Worm (Caenorhabditis elegans) whole organism, young adult: ENCODE results near the gene ZC178.2.

Experiments
- B0019.2 ChIP-seq: fragments of 200-800 bp; sonication (Bioruptor generic); conservative IDR thresholded peaks from 2 replicates; pipeline ENCODE4 v1.3.6; 2022; ENCODE audit warnings: missing genetic modification reagents, missing genetic modification characterization, missing compliant biosample characterization
- F33H1.4 ChIP-seq: fragments of 200-800 bp; sonication (Bioruptor generic); IDR thresholded peaks from 2 replicates; pipeline ENCODE4 v1.3.6; 2022; ENCODE audit warnings: missing genetic modification reagents, missing genetic modification characterization, missing compliant biosample characterization
- F49E8.2 ChIP-seq: sonication (generic microtip); optimal IDR thresholded peaks from 3 replicates; lab custom pipeline; 2017; ENCODE audit warnings: missing genetic modification characterization, mild to moderate bottlenecking, missing compliant biosample characterization, antibody characterized with exemption, moderate library complexity; ENCODE audit not compliant: insufficient read depth
- F55B11.4 ChIP-seq: sonication (generic microtip); optimal IDR thresholded peaks from 2 replicates; lab custom pipeline; 2016; ENCODE audit warnings: missing compliant biosample characterization, missing genetic modification characterization, borderline replicate concordance; ENCODE audit not compliant: insufficient read depth
- F57C9.4 ChIP-seq: sonication (generic microtip); optimal IDR thresholded peaks from 2 replicates; lab custom pipeline; 2017; ENCODE audit warnings: mild to moderate bottlenecking, missing genetic modification characterization, missing compliant biosample characterization
- T26A5.8 ChIP-seq: sonication (generic microtip); optimal IDR thresholded peaks from 2 replicates; lab custom pipeline; 2016; ENCODE audit warnings: missing genetic modification characterization, missing compliant biosample characterization
- Y67H2A.10 ChIP-seq: fragments of 200-800 bp; sonication (Bioruptor generic); conservative IDR thresholded peaks from 2 replicates; pipeline ENCODE4 v1.3.6; 2022; ENCODE audit warnings: missing genetic modification reagents, missing genetic modification characterization, missing compliant biosample characterization
- Y79H2A.3 ChIP-seq: fragments of 200-800 bp; sonication (Bioruptor generic); conservative IDR thresholded peaks from 2 replicates; pipeline ENCODE4 v1.3.6; 2022; ENCODE audit warnings: missing genetic modification reagents, missing genetic modification characterization, missing compliant biosample characterization
- ZK185.1 ChIP-seq: sonication (generic microtip); optimal IDR thresholded peaks from 2 replicates; lab custom pipeline; 2016; ENCODE audit warnings: mild to moderate bottlenecking, missing genetic modification characterization, missing compliant biosample characterization; ENCODE audit not compliant: poor library complexity, severe bottlenecking
- akir-1 ChIP-seq: fragments of 200-800 bp; sonication (Bioruptor generic); optimal IDR thresholded peaks from 2 replicates; lab custom pipeline; 2018; ENCODE audit warnings: mild to moderate bottlenecking, missing genetic modification characterization, moderate library complexity, missing compliant biosample characterization
- ama-1 ChIP-seq, 3 experiments: fragments of 150-350 bp in 1 of 3; sonication (generic microtip) in 2 of 3; optimal IDR thresholded peaks; 2 replicates each; lab custom pipeline; 2014 to 2018; ENCODE audit warnings: missing biosample characterization in 2 of 3, missing genetic modification characterization in 2 of 3, missing genetic modification reagents in 2 of 3
- aptf-3 ChIP-seq: fragments of 200-800 bp; sonication (Bioruptor generic); IDR thresholded peaks from 2 replicates; pipeline ENCODE4 v1.3.6; 2022; ENCODE audit warnings: missing genetic modification characterization, missing compliant biosample characterization
- ceh-91 ChIP-seq: fragments of 200-800 bp; sonication (Bioruptor generic); IDR thresholded peaks from 2 replicates; pipeline ENCODE4 v1.3.6; 2022; ENCODE audit warnings: missing genetic modification reagents, missing genetic modification characterization, missing compliant biosample characterization
- chd-7 ChIP-seq: sonication (generic microtip); optimal IDR thresholded peaks from 2 replicates; lab custom pipeline; 2016; ENCODE audit warnings: mild to moderate bottlenecking, missing genetic modification characterization, moderate library complexity, missing compliant biosample characterization
- dpff-1 ChIP-seq: sonication (generic microtip); optimal IDR thresholded peaks from 2 replicates; lab custom pipeline; 2017; ENCODE audit warnings: mild to moderate bottlenecking, missing genetic modification characterization, missing compliant biosample characterization
- efl-1 ChIP-seq: fragments of 150-350 bp; optimal IDR thresholded peaks from 2 replicates; lab custom pipeline; 2014; ENCODE audit warnings: missing biosample characterization, missing genetic modification reagents, missing genetic modification characterization
- egl-44 ChIP-seq: fragments of 200-800 bp; sonication (Bioruptor generic); IDR thresholded peaks from 2 replicates; pipeline ENCODE4 v1.3.6; 2022; ENCODE audit warnings: missing genetic modification reagents, missing genetic modification characterization, missing compliant biosample characterization
- egrh-3 ChIP-seq: fragments of 200-800 bp; sonication (Bioruptor generic); IDR thresholded peaks from 2 replicates; pipeline ENCODE4 v1.3.6; 2022; ENCODE audit warnings: missing genetic modification reagents, missing genetic modification characterization, missing compliant biosample characterization
- gei-17 ChIP-seq: fragments of 200-800 bp; sonication (Bioruptor generic); optimal IDR thresholded peaks from 2 replicates; lab custom pipeline; 2018; ENCODE audit warnings: mild to moderate bottlenecking, missing genetic modification characterization, missing compliant biosample characterization
- hrde-1 ChIP-seq: sonication (generic microtip); optimal IDR thresholded peaks from 2 replicates; lab custom pipeline; 2016; ENCODE audit warnings: missing genetic modification characterization, mild to moderate bottlenecking, missing compliant biosample characterization, moderate library complexity, missing genotype, missing genetic modification reagents, borderline replicate concordance
- lag-1 ChIP-seq: fragments of 200-800 bp; sonication (Bioruptor generic); IDR thresholded peaks from 2 replicates; pipeline ENCODE4 v1.3.6; 2022; ENCODE audit warnings: missing genetic modification reagents, missing genetic modification characterization, missing compliant biosample characterization
- lin-26 ChIP-seq: fragments of 200-800 bp; sonication (Bioruptor generic); IDR thresholded peaks from 2 replicates; pipeline ENCODE4 v1.3.6; 2022; ENCODE audit warnings: missing genetic modification reagents, missing genetic modification characterization, missing compliant biosample characterization
- lin-40 ChIP-seq: sonication (generic microtip); optimal IDR thresholded peaks from 2 replicates; lab custom pipeline; 2016; ENCODE audit warnings: missing genetic modification characterization, mild to moderate bottlenecking, missing compliant biosample characterization, missing genotype, missing genetic modification reagents
- madf-10 ChIP-seq: sonication (generic microtip); optimal IDR thresholded peaks from 2 replicates; lab custom pipeline; 2016; ENCODE audit warnings: mild to moderate bottlenecking, missing genetic modification characterization, missing compliant biosample characterization
- mes-4 ChIP-seq: sonication (generic microtip); optimal IDR thresholded peaks from 2 replicates; lab custom pipeline; 2016; ENCODE audit warnings: missing genotype, missing genetic modification characterization, missing compliant biosample characterization
- nfyb-1 ChIP-seq: fragments of 200-800 bp; sonication (Bioruptor generic); IDR thresholded peaks from 2 replicates; pipeline ENCODE4 v1.3.6; 2022; ENCODE audit warnings: missing genetic modification reagents, missing genetic modification characterization, missing compliant biosample characterization
- nhr-120 ChIP-seq: fragments of 200-800 bp; sonication (Bioruptor generic); IDR thresholded peaks from 2 replicates; pipeline ENCODE4 v1.3.6; 2022; ENCODE audit warnings: missing genetic modification characterization, missing compliant biosample characterization
- nhr-179 ChIP-seq: sonication (generic microtip); optimal IDR thresholded peaks from 2 replicates; lab custom pipeline; 2016; ENCODE audit warnings: mild to moderate bottlenecking, missing genetic modification characterization, missing compliant biosample characterization
- nhr-80 ChIP-seq: sonication (generic microtip); optimal IDR thresholded peaks from 2 replicates; lab custom pipeline; 2016; ENCODE audit warnings: missing genetic modification characterization, missing compliant biosample characterization
- rec-8 ChIP-seq, 2 experiments: sonication (generic microtip); optimal IDR thresholded peaks; 2 replicates each; lab custom pipeline; 2016; ENCODE audit warnings: mild to moderate bottlenecking in 2 of 2, missing genetic modification characterization in 2 of 2, missing genetic modification reagents in 2 of 2, missing genotype in 2 of 2, missing biosample characterization in 1 of 2, missing compliant biosample characterization in 1 of 2, moderate library complexity in 1 of 2
- rpc-1 ChIP-seq, 2 experiments: fragments of 150-350 bp in 1 of 2; sonication (generic microtip) in 1 of 2; optimal IDR thresholded peaks; 2 replicates each; lab custom pipeline; 2014 to 2018; ENCODE audit warnings: missing biosample characterization in 1 of 2, missing genetic modification characterization in 1 of 2, missing genetic modification reagents in 1 of 2, missing genotype in 1 of 2
- snpc-4 ChIP-seq, 5 experiments: fragments of 150-350 bp in 1 of 5; sonication (generic microtip) in 4 of 5; optimal IDR thresholded peaks; 2 replicates each; lab custom pipeline; 2014 to 2018; ENCODE audit warnings: missing genetic modification characterization in 5 of 5, missing biosample characterization in 3 of 5, antibody characterized with exemption in 2 of 5, mild to moderate bottlenecking in 2 of 5, missing compliant biosample characterization in 2 of 5, missing genotype in 2 of 5, moderate library complexity in 2 of 5, missing genetic modification reagents in 1 of 5
- somi-1 ChIP-seq: fragments of 200-800 bp; sonication (Bioruptor generic); optimal IDR thresholded peaks from 2 replicates; lab custom pipeline; 2018; ENCODE audit warnings: mild to moderate bottlenecking, missing genetic modification characterization, missing compliant biosample characterization
- tbx-9 ChIP-seq: sonication (generic microtip); optimal IDR thresholded peaks from 2 replicates; lab custom pipeline; 2016; ENCODE audit warnings: borderline replicate concordance, missing genetic modification characterization, inconsistent platforms, missing compliant biosample characterization
- xnd-1 ChIP-seq: sonication (generic microtip); optimal IDR thresholded peaks from 2 replicates; lab custom pipeline; 2016; ENCODE audit warnings: missing genotype, missing genetic modification reagents, missing genetic modification characterization, missing compliant biosample characterization
- zfh-2 ChIP-seq: fragments of 200-800 bp; sonication (Bioruptor generic); conservative IDR thresholded peaks from 2 replicates; pipeline ENCODE4 v1.3.6; 2022; ENCODE audit warnings: missing genetic modification reagents, missing genetic modification characterization, missing compliant biosample characterization
- ztf-3 ChIP-seq: fragments of 200-800 bp; sonication (Bioruptor generic); optimal IDR thresholded peaks from 2 replicates; lab custom pipeline; 2018; ENCODE audit warnings: mild to moderate bottlenecking, missing genetic modification characterization, missing compliant biosample characterization

Gene ZC178.2

DNA sequence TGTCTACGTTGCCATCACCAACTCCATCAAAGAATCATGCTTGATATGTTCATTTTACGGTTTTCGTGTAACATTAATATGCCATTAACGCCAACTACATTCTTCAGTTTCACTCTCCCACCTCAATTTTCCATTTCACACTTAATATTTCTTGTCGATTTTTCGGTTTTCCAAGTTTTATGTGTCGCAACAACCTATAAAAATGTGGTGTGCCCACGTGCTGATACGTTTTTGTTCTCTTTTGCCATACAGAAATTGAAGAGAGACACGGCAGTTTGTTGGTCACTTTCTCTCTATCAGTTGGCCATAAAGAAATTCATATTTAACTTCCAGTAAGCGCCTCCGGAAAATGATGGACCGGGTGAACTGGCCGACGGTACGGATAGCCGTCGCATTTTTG lies 29.1 kb downstream of the ZC178.2 start, which contains the start of gene cln-3.3:
Gene cln-3.3 (plus strand): TSS at position 334 of the 400 bp plus-strand sequence.
- TF ChIP-seq B0019.2 (GFP tag; lab: Robert Waterston, UW) = no peak
- peak; percentile 44 for TF ChIP-seq nhr-80 (tag; lab: Kevin White, UChicago)

DNA sequence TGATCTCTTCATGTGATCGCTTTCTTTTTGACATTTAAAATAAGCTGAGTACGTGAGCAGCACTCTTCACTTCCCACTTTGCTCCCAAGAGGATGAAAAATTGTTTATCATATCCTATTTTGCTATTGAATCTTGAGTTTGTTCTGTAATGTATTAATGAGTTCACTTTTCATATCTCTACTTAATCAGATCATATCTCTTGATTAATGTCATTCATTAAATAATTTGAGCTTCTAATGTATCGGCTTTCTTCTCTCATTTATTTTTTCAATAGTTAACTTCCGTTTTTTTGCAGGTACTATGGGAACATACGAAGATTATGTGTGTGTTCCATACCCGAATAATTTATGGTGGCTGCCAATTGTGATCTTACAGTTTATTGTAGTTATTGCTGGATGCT lies 30.8 kb downstream of the ZC178.2 start, which contains the start of gene ZC190.2:
Gene ZC190.2 (plus strand): TSS at position 301 of the 400 bp plus-strand sequence.
- no peak for TF ChIP-seq F55B11.4
- no peak for TF ChIP-seq F33H1.4 (GFP tag; lab: Robert Waterston, UW)
- no peak for TF ChIP-seq T26A5.8 (tag; lab: Kevin White, UChicago)
- TF ChIP-seq dpff-1 (tag; lab: Kevin White, UChicago) = no peak
- TF ChIP-seq F57C9.4 (tag; lab: Kevin White, UChicago) = no peak
- TF ChIP-seq zfh-2 = no peak
- TF ChIP-seq ztf-3 (GFP tag; lab: Kevin White, UChicago) = no peak
- TF ChIP-seq egrh-3 (GFP tag; lab: Robert Waterston, UW) = no peak
- TF ChIP-seq nhr-179 (tag; lab: Kevin White, UChicago) = no peak
- TF ChIP-seq aptf-3 = no peak
- TF ChIP-seq hrde-1 (tag; lab: Kevin White, UChicago) = no peak
- TF ChIP-seq ceh-91 (GFP tag; lab: Robert Waterston, UW) = no peak
- no peak for TF ChIP-seq ZK185.1 (tag; lab: Kevin White, UChicago)
- TF ChIP-seq snpc-4 (GFP tag; optimal IDR thresholded peaks at IDR 0.05; lab: Kevin White, UChicago) = no peak
- TF ChIP-seq snpc-4 (tag; optimal IDR thresholded peaks at IDR 0.05; lab: Kevin White, UChicago) = no peak
- no peak for TF ChIP-seq mes-4 (tag; lab: Kevin White, UChicago)
- TF ChIP-seq somi-1 = no peak
- no peak for TF ChIP-seq chd-7 (tag; lab: Kevin White, UChicago)
- no peak for TF ChIP-seq Y67H2A.10
- TF ChIP-seq ama-1 (optimal IDR thresholded peaks at IDR 0.05; lab: Kevin White, UChicago) = no peak
- no peak for TF ChIP-seq ama-1 (GFP tag; optimal IDR thresholded peaks at IDR 0.05; lab: Kevin White, UChicago)
- no peak for TF ChIP-seq tbx-9 (tag; lab: Kevin White, UChicago)

DNA sequence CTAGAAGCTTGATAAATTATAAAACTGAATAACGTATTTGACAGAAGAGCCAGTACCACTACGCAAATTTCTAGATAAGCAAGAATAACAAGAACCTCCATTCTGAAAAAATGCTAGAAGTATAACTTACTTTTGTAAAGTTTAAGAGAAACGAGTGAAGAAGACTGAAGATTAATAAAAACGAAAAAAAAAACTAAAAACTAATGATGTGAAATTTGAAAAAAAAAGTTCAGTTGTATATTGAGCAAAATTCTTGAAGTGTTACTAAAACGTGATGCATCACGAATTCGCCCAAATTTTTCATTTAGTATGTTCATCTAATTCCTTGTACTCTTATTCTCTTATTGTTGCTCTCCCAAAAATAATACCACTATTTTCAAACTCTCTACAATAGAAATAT lies 34.6 kb downstream of the ZC178.2 start, which contains the start of gene ZC190.6:
Gene ZC190.6 (minus strand): TSS at position 101 of the 400 bp plus-strand sequence.
- TF ChIP-seq rec-8 (tag; optimal IDR thresholded peaks at IDR 0.05; lab: Kevin White, UChicago) (no peak), Y79H2A.3 (GFP tag; lab: Robert Waterston, UW) (no peak), nhr-120 (GFP tag; lab: Robert Waterston, UW) (no peak), F33H1.4 (GFP tag; lab: Robert Waterston, UW) (no peak), ztf-3 (GFP tag; lab: Kevin White, UChicago) (no peak), lag-1 (GFP tag; lab: Robert Waterston, UW) (no peak), egl-44 (GFP tag; lab: Robert Waterston, UW) (no peak), nfyb-1 (GFP tag; lab: Robert Waterston, UW) (no peak), lin-40 (tag; lab: Kevin White, UChicago) (no peak), gei-17 (GFP tag; lab: Kevin White, UChicago) (no peak), zfh-2 (no peak), xnd-1 (tag; lab: Kevin White, UChicago) (no peak)

DNA sequence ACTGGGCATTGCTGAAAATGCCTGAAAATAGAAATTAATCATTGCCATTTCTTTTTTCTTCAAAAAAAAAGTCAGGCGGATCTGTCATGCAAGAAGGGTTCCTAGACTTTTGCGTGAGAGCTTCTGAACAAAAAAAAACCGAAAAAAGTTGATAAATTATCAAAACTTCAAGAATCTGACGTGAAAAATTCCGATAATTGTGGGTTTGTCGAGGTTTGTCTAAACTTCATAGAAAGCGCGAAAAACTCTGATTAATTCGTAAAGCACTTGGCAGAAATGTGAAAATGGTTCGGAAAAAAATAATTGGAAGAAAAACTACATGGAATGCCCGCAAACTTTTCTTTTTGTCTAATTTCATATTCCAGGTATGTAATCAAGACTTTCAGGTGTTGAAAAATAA lies 38.3 kb downstream of the ZC178.2 start, which contains the start of gene ZC190.5:
Gene ZC190.5 (minus strand): TSS at position 101 of the 400 bp plus-strand sequence.
- TF ChIP-seq rpc-1 (optimal IDR thresholded peaks at IDR 0.05; lab: Kevin White, UChicago) (no peak), rpc-1 (tag; optimal IDR thresholded peaks at IDR 0.05; lab: Kevin White, UChicago) (no peak), akir-1 (GFP tag; lab: Kevin White, UChicago) (no peak), F49E8.2 (tag; lab: Kevin White, UChicago) (no peak), B0019.2 (GFP tag; lab: Robert Waterston, UW) (no peak), ztf-3 (GFP tag; lab: Kevin White, UChicago) (no peak), lin-26 (GFP tag; lab: Robert Waterston, UW) (no peak), efl-1 (no peak), mes-4 (tag; lab: Kevin White, UChicago) (no peak), madf-10 (tag; lab: Kevin White, UChicago) (no peak)
